Worm (Caenorhabditis elegans) whole organism, midembryonic: ENCODE measurements around the gene vit-6.

Experiments
- med-1 ChIP-seq: sonication (generic microtip); optimal IDR thresholded peaks from 2 replicates; lab custom pipeline; 2017; ENCODE audit warnings: missing genetic modification characterization, mild to moderate bottlenecking, missing compliant biosample characterization, antibody characterized with exemption, missing genetic modification reagents; ENCODE audit not compliant: insufficient read depth
- tab-1 ChIP-seq: fragments of 200-800 bp; sonication (Bioruptor generic); IDR thresholded peaks from 2 replicates; pipeline ENCODE4 v1.3.6; 2022; ENCODE audit warnings: missing genetic modification characterization, missing compliant biosample characterization

DNA sequence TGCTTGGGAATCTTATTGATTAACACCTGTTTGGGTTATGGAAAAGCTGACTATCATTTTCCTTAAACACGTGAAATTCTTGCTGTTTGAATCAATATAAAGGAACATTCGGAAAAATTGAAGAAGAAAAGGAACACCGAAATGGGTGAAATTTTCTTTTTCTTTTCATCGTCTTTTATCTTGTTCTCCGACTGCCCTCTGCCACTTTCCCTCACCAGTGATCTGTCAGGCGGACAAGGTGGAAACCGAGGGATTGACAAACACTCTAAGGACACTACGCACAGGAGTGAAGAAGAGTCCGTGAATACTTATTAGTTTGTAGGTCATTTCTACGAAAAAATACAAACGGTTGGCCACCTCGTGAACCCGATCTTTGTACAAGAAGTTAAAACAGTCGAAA is 27.7 kb upstream of the vit-6 start:
- TF ChIP-seq tab-1 (GFP tag; lab: Robert Waterston, UW) (no peak), med-1 (no peak)
